Worm (Caenorhabditis elegans): Measurements from ENCODE around the gene B0238.15.

DNA sequence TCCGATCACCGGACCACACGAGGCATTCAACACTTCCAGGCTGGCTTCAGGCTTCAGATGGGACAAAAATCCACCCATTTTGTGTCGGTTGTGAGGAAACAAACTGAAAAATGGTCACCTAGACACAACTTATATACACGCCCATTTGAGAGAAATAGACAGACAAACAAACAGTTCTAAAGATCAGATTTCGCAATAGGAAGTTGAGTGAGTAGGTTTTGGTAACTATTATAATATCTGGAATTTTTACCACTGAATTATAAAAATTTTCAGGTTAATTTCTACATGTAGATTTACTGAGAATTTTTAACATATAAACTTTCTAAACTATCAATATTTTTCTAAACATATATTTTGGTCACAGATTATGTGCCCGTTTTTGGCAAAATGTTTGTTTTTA, 6.2 kb upstream of the B0238.15 start, which contains the start of gene cest-32:
- no peak for TF ChIP-seq unc-62 (GFP tag; optimal IDR thresholded peaks at IDR 0.05)
- TF ChIP-seq nhr-76 (tag; optimal IDR thresholded peaks at IDR 0.05): no peak
- TF ChIP-seq ztf-11 (tag; optimal IDR thresholded peaks at IDR 0.05): no peak
- TF ChIP-seq mab-5 (tag; optimal IDR thresholded peaks at IDR 0.05): no peak
- TF ChIP-seq snpc-4 (tag; optimal IDR thresholded peaks at IDR 0.05): no peak
- no peak for TF ChIP-seq ceh-39 (tag; optimal IDR thresholded peaks at IDR 0.05)
- no peak for TF ChIP-seq mls-2 (tag; optimal IDR thresholded peaks at IDR 0.05)
- no peak for TF ChIP-seq pha-4 (tag; optimal IDR thresholded peaks at IDR 0.05)
- no peak for TF ChIP-seq nhr-28 (tag; optimal IDR thresholded peaks at IDR 0.05)
- no peak for TF ChIP-seq nhr-12 (tag; optimal IDR thresholded peaks at IDR 0.05)
- TF ChIP-seq mep-1 (tag; optimal IDR thresholded peaks at IDR 0.05): no peak
- no peak for TF ChIP-seq ces-1 (GFP tag; optimal IDR thresholded peaks at IDR 0.05)
- no peak for TF ChIP-seq blmp-1 (tag; optimal IDR thresholded peaks at IDR 0.05)
